Worm (Caenorhabditis elegans) whole organism, young adult: Measurements from ENCODE around the gene C44C10.5.

Experiments used
- F55B11.4 ChIP-seq: sonication (generic microtip); optimal IDR thresholded peaks from 2 replicates; lab custom pipeline; 2016; ENCODE audit warnings: missing compliant biosample characterization, missing genetic modification characterization, borderline replicate concordance; ENCODE audit not compliant: insufficient read depth
- Y95B8A.8 ChIP-seq: fragments of 200-800 bp; sonication (Bioruptor generic); IDR thresholded peaks from 2 replicates; pipeline ENCODE4 v1.3.6; 2022; ENCODE audit warnings: missing genetic modification reagents, missing genetic modification characterization, missing compliant biosample characterization
- atf-7 ChIP-seq: sonication (generic microtip); optimal IDR thresholded peaks from 2 replicates; lab custom pipeline; 2017; ENCODE audit warnings: mild to moderate bottlenecking, missing genetic modification characterization, missing compliant biosample characterization
- gei-17 ChIP-seq: fragments of 200-800 bp; sonication (Bioruptor generic); optimal IDR thresholded peaks from 2 replicates; lab custom pipeline; 2018; ENCODE audit warnings: mild to moderate bottlenecking, missing genetic modification characterization, missing compliant biosample characterization
- lin-54 ChIP-seq: fragments of 200-800 bp; sonication (Bioruptor generic); optimal IDR thresholded peaks from 2 replicates; lab custom pipeline; 2018; ENCODE audit warnings: mild to moderate bottlenecking, missing genetic modification characterization, missing compliant biosample characterization
- nfya-1 ChIP-seq: sonication (generic microtip); optimal IDR thresholded peaks from 2 replicates; lab custom pipeline; 2017; ENCODE audit warnings: antibody characterized with exemption, missing compliant biosample characterization, missing genetic modification characterization, borderline replicate concordance; ENCODE audit not compliant: insufficient read depth
- nfyb-1 ChIP-seq: fragments of 200-800 bp; sonication (Bioruptor generic); IDR thresholded peaks from 2 replicates; pipeline ENCODE4 v1.3.6; 2022; ENCODE audit warnings: missing genetic modification reagents, missing genetic modification characterization, missing compliant biosample characterization
- pha-4 ChIP-seq: fragments of 150-350 bp; sonication (generic microtip); optimal IDR thresholded peaks from 2 replicates; lab custom pipeline; 2014; ENCODE audit warnings: missing biosample characterization, missing genetic modification reagents, missing genetic modification characterization
- repo-1 ChIP-seq: sonication (generic microtip); optimal IDR thresholded peaks from 2 replicates; lab custom pipeline; 2017; ENCODE audit warnings: mild to moderate bottlenecking, missing genetic modification characterization, missing compliant biosample characterization
- rpc-1 ChIP-seq, 2 experiments: fragments of 150-350 bp in 1 of 2; sonication (generic microtip) in 1 of 2; optimal IDR thresholded peaks; 2 replicates each; lab custom pipeline; 2014 to 2018; ENCODE audit warnings: missing biosample characterization in 1 of 2, missing genetic modification characterization in 1 of 2, missing genetic modification reagents in 1 of 2, missing genotype in 1 of 2
- snpc-3.4 ChIP-seq: sonication (generic microtip); optimal IDR thresholded peaks from 2 replicates; lab custom pipeline; 2017; ENCODE audit warnings: missing genetic modification characterization, mild to moderate bottlenecking, missing compliant biosample characterization, antibody characterized with exemption, moderate library complexity, missing genotype, missing genetic modification reagents
- snpc-4 ChIP-seq, 5 experiments: fragments of 150-350 bp in 1 of 5; sonication (generic microtip) in 4 of 5; optimal IDR thresholded peaks; 2 replicates each; lab custom pipeline; 2014 to 2018; ENCODE audit warnings: missing genetic modification characterization in 5 of 5, missing biosample characterization in 3 of 5, antibody characterized with exemption in 2 of 5, mild to moderate bottlenecking in 2 of 5, missing compliant biosample characterization in 2 of 5, missing genotype in 2 of 5, moderate library complexity in 2 of 5, missing genetic modification reagents in 1 of 5
- unc-130 ChIP-seq: sonication (generic microtip); optimal IDR thresholded peaks from 2 replicates; lab custom pipeline; 2016; ENCODE audit warnings: missing genetic modification reagents, missing genetic modification characterization, missing compliant biosample characterization

DNA sequence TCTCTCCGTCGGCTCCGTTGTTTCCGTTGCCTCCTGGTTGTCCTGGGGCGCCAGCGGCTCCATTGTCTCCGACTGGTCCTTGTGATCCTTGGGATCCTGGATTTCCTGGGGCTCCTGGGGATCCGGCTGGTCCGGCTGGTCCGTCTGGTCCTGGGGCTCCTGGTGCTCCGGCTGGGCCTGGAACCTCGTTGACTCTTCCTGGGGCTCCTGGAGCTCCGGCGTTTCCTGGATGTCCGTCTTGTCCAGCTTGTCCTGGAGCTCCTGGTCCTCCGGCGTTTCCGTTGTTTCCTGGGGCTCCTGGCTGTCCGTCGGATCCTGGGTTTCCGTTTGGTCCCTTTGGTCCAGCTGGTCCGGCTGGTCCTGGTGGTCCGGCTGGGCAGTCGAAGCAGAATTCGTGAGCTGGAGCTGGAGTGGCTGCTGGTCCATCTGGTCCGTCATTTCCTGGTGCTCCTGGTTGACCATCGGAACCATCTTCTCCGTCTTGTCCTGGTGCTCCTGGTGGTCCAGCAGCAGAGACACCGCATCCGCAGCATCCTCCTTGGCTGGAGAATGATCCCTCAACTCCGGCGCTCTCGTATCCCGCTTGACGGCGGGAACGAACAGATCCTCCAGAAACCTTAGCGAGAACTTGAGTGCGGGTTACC, 21.2 kb downstream of the C44C10.5 start:
- no peak for TF ChIP-seq rpc-1 (optimal IDR thresholded peaks at IDR 0.05; lab: Kevin White, UChicago)
- no peak for TF ChIP-seq rpc-1 (tag; optimal IDR thresholded peaks at IDR 0.05; lab: Kevin White, UChicago)
- TF ChIP-seq nfyb-1 = 0 out of 2 replicates have a peak, but pooled peaks have one; percentile 17
- TF ChIP-seq atf-7 (tag; lab: Kevin White, UChicago) = no peak
- TF ChIP-seq snpc-4 (GFP tag; optimal IDR thresholded peaks at IDR 0.05; lab: Kevin White, UChicago) = no peak
- no peak for TF ChIP-seq snpc-4 (tag; optimal IDR thresholded peaks at IDR 0.05; lab: Kevin White, UChicago)
- no peak for TF ChIP-seq unc-130 (GFP tag; lab: Kevin White, UChicago)
- TF ChIP-seq nfya-1 (tag; lab: Kevin White, UChicago) = no peak
- TF ChIP-seq lin-54 (GFP tag; lab: Kevin White, UChicago) = no peak
- no peak for TF ChIP-seq snpc-3.4 (tag; lab: Kevin White, UChicago)
- TF ChIP-seq repo-1 (tag; lab: Kevin White, UChicago) = no peak
- no peak for TF ChIP-seq gei-17 (GFP tag; lab: Kevin White, UChicago)
- TF ChIP-seq pha-4 (tag; lab: Kevin White, UChicago) = no peak
- TF ChIP-seq F55B11.4 (tag; lab: Kevin White, UChicago) = no peak
- TF ChIP-seq Y95B8A.8 (GFP tag; lab: Robert Waterston, UW) = no peak
